Worm (Caenorhabditis elegans) whole organism, late embryonic: ENCODE measurements around the gene F07F6.1.

ENCODE experiments used
- ama-1 ChIP-seq: fragments of 150-350 bp; optimal IDR thresholded peaks from 2 replicates; lab custom pipeline; 2014
- fkh-10 ChIP-seq: fragments of 150-350 bp; optimal IDR thresholded peaks from 2 replicates; lab custom pipeline; 2014; ENCODE audit warnings: missing biosample characterization, missing genetic modification reagents, missing genetic modification characterization
- nhr-11 ChIP-seq: fragments of 150-350 bp; optimal IDR thresholded peaks from 2 replicates; lab custom pipeline; 2014; ENCODE audit warnings: missing biosample characterization, missing genetic modification characterization
- pqm-1 ChIP-seq: sonication (generic microtip); optimal IDR thresholded peaks from 2 replicates; lab custom pipeline; 2016; ENCODE audit warnings: missing genetic modification characterization, missing compliant biosample characterization

ce11 chrII:5420947-5421614, 16.6 kb upstream of the F07F6.1 start, which contains the start of gene tofu-6:
- TF ChIP-seq ama-1 (lab: Kevin White, UChicago): no peak
- no peak for TF ChIP-seq nhr-11 (tag; lab: Kevin White, UChicago)
- TF ChIP-seq fkh-10 (GFP tag; lab: Kevin White, UChicago): no peak
- no peak for TF ChIP-seq pqm-1
